Fruit fly (Drosophila melanogaster): ENCODE results near the gene I-t.

The I-t gene

DNA sequence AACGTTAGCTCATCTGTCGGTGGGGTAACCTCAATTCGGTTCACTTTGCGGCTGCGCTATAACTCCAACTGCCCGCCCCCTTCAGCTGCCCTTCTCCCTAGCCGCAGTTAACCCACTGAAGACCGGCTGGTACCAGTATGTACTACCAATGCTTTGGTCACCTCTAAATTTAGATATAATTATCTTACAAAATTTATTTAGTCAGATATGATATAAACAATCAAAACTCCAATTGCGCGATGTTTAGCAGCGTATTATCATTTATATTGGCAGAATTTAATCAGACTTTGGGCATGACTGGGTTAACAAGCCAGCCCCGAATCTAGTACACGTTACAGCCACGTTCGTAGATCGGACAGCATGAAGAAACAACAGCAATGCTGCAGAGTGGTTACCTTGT is 42.1 kb upstream of the I-t start (continued):
- no peak for TF ChIP-seq ERR (GFP tag; optimal IDR thresholded peaks at IDR 0.05)
- no peak for TF ChIP-seq Elba2 (GFP tag; optimal IDR thresholded peaks at IDR 0.05)
- no peak for TF ChIP-seq abd-A (tag; optimal IDR thresholded peaks at IDR 0.05)
- TF ChIP-seq pita (GFP tag; optimal IDR thresholded peaks at IDR 0.05): no peak
- no peak for TF ChIP-seq crc (GFP tag; optimal IDR thresholded peaks at IDR 0.05)
- no peak for TF ChIP-seq CG16863 (GFP tag; optimal IDR thresholded peaks at IDR 0.05)
- peak; percentile 54 for TF ChIP-seq CG12659 (GFP tag; optimal IDR thresholded peaks at IDR 0.05)
- TF ChIP-seq row (GFP tag; IDR thresholded peaks at IDR 0.05): peak; percentile 64
- no peak for TF ChIP-seq Pdp1 (GFP tag; optimal IDR thresholded peaks at IDR 0.05)
- TF ChIP-seq CG11560 (tag; IDR thresholded peaks at IDR 0.05): no peak
- peak; percentile 57 for TF ChIP-seq BtbVII (GFP tag; optimal IDR thresholded peaks at IDR 0.05)
- TF ChIP-seq CG6254 (GFP tag; optimal IDR thresholded peaks at IDR 0.05): peak; percentile 8
- peak; percentile 20 for TF ChIP-seq CG4707 (GFP tag; optimal IDR thresholded peaks at IDR 0.05)
- no peak for TF ChIP-seq cg (GFP tag; optimal IDR thresholded peaks at IDR 0.05)
- TF ChIP-seq CG4360 (GFP tag; IDR thresholded peaks at IDR 0.05): no peak
- TF ChIP-seq CG15514 (GFP tag; optimal IDR thresholded peaks at IDR 0.05): peak; percentile 28
- TF ChIP-seq CG8359 (GFP tag; optimal IDR thresholded peaks at IDR 0.05; ENCODE audit: borderline replicate concordance): no peak
- peak; percentile 9 for TF ChIP-seq exex (tag; optimal IDR thresholded peaks at IDR 0.05)
- peak; percentile 27 for TF ChIP-seq nau (GFP tag; optimal IDR thresholded peaks at IDR 0.05)
- no peak for TF ChIP-seq CG31388 (GFP tag; optimal IDR thresholded peaks at IDR 0.05)
- 0 out of 2 replicates have a peak, but pooled peaks have one; percentile 34 for TF ChIP-seq Oaz (GFP tag; IDR thresholded peaks at IDR 0.05)
- TF ChIP-seq CG8290 (GFP tag; optimal IDR thresholded peaks at IDR 0.05): no peak
- peak in 1 of 2 experiments; percentile 57 for TF ChIP-seq CG8290 (tag; optimal IDR thresholded peaks at IDR 0.05)
- no peak for TF ChIP-seq h (optimal IDR thresholded peaks at IDR 0.05)
- no peak for TF ChIP-seq H15 (GFP tag; IDR thresholded peaks at IDR 0.05)
- TF ChIP-seq CG18619 (GFP tag; optimal IDR thresholded peaks at IDR 0.05): no peak
- peak; percentile 45 for TF ChIP-seq CG10209 (GFP tag; optimal IDR thresholded peaks at IDR 0.05)
- TF ChIP-seq CG16779 (GFP tag; IDR thresholded peaks at IDR 0.05): no peak
- no peak for TF ChIP-seq CG32767 (GFP tag; IDR thresholded peaks at IDR 0.05)
- no peak for TF ChIP-seq Antp (GFP tag; optimal IDR thresholded peaks at IDR 0.05)
- TF ChIP-seq Side (GFP tag; optimal IDR thresholded peaks at IDR 0.05): no peak
- TF ChIP-seq CG2678 (tag; optimal IDR thresholded peaks at IDR 0.05): peak; percentile 66
- no peak for TF ChIP-seq fd64A (GFP tag; optimal IDR thresholded peaks at IDR 0.05)
- TF ChIP-seq gro (GFP tag; optimal IDR thresholded peaks at IDR 0.05): no peak
- no peak for TF ChIP-seq HmgD (GFP tag; optimal IDR thresholded peaks at IDR 0.05)
- peak; percentile 2 for TF ChIP-seq tin (GFP tag; optimal IDR thresholded peaks at IDR 0.05)
- TF ChIP-seq nerfin-1 (tag; optimal IDR thresholded peaks at IDR 0.05): peak; percentile 12
- TF ChIP-seq so (GFP tag; IDR thresholded peaks at IDR 0.05): peak; percentile 50; the same call in 1 of the 3 replicates
- TF ChIP-seq insv (GFP tag; optimal IDR thresholded peaks at IDR 0.05): no peak
- TF ChIP-seq Xrp1 (GFP tag; IDR thresholded peaks at IDR 0.05): peak; percentile 32; the same call in 1 of the 2 replicates
- no peak for TF ChIP-seq Hey (tag; optimal IDR thresholded peaks at IDR 0.05)
- TF ChIP-seq CG13424 (tag; optimal IDR thresholded peaks at IDR 0.05): peak; percentile 70
- 0 out of 2 replicates have a peak, but pooled peaks have one; percentile 13 for TF ChIP-seq onecut (GFP tag; IDR thresholded peaks at IDR 0.05)
- TF ChIP-seq Spps (tag; optimal IDR thresholded peaks at IDR 0.05): no peak
- no peak for TF ChIP-seq tna (GFP tag; IDR thresholded peaks at IDR 0.05; ENCODE audit: partially characterized antibody)
- no peak for TF ChIP-seq CG9437 (GFP tag; optimal IDR thresholded peaks at IDR 0.05)
- TF ChIP-seq lab (GFP tag; optimal IDR thresholded peaks at IDR 0.05): peak; percentile 65
- TF ChIP-seq her (GFP tag; optimal IDR thresholded peaks at IDR 0.05): no peak
- peak; percentile 60 for TF ChIP-seq Ptx1 (GFP tag; IDR thresholded peaks at IDR 0.05)
- no peak for TF ChIP-seq MBD-R2 (GFP tag; IDR thresholded peaks at IDR 0.05)
- no peak for TF ChIP-seq aop (GFP tag; IDR thresholded peaks at IDR 0.05)
- TF ChIP-seq ash1 (GFP tag; optimal IDR thresholded peaks at IDR 0.05): no peak
